Worm (Caenorhabditis elegans) whole organism, L4 larva: ENCODE results near the gene orai-1.
A peak's percentile ranks its signal among the peaks of the same experiment; 100 is the strongest.

Experiments used
- F10B5.3 ChIP-seq: sonication (generic microtip); optimal IDR thresholded peaks from 2 replicates; lab custom pipeline; 2016; ENCODE audit warnings: mild to moderate bottlenecking, missing genetic modification characterization, missing compliant biosample characterization
- F26F4.8 ChIP-seq: fragments of 200-800 bp; sonication (Bioruptor generic); conservative IDR thresholded peaks from 2 replicates; pipeline ENCODE4 v1.3.6; 2022; ENCODE audit warnings: missing genetic modification characterization, missing compliant biosample characterization
- F37D6.2 ChIP-seq: sonication (generic microtip); optimal IDR thresholded peaks from 2 replicates; lab custom pipeline; 2016; ENCODE audit warnings: mild to moderate bottlenecking, missing genetic modification characterization, missing compliant biosample characterization
- F49E8.2 ChIP-seq: sonication (generic microtip); optimal IDR thresholded peaks from 2 replicates; lab custom pipeline; 2016; ENCODE audit warnings: missing compliant biosample characterization, mild to moderate bottlenecking, missing genetic modification characterization, borderline replicate concordance
- R02D3.7 ChIP-seq: fragments of 150-350 bp; sonication (generic microtip); optimal IDR thresholded peaks from 3 replicates; lab custom pipeline; 2014; ENCODE audit warnings: missing biosample characterization, missing genetic modification characterization
- T20F7.1 ChIP-seq: fragments of 200-800 bp; sonication (Bioruptor generic); optimal IDR thresholded peaks from 2 replicates; lab custom pipeline; 2018; ENCODE audit warnings: mild to moderate bottlenecking, missing genetic modification characterization, missing compliant biosample characterization
- T26A8.4 ChIP-seq: fragments of 200-800 bp; sonication (Bioruptor generic); IDR thresholded peaks from 2 replicates; pipeline ENCODE4 v1.3.6; 2022; ENCODE audit warnings: missing genetic modification characterization, missing compliant biosample characterization
- Y105C5A.15 ChIP-seq: fragments of 200-800 bp; sonication (Bioruptor generic); IDR thresholded peaks from 2 replicates; pipeline ENCODE4 v1.3.6; 2022; ENCODE audit warnings: missing genetic modification characterization, missing compliant biosample characterization
- Y48G9A.11 ChIP-seq: fragments of 200-800 bp; sonication (Bioruptor generic); IDR thresholded peaks from 2 replicates; pipeline ENCODE4 v1.3.6; 2022; ENCODE audit warnings: missing genetic modification reagents, missing genetic modification characterization, missing compliant biosample characterization
- Y5F2A.4 ChIP-seq: fragments of 200-800 bp; sonication (Bioruptor generic); optimal IDR thresholded peaks from 2 replicates; lab custom pipeline; 2018; ENCODE audit warnings: mild to moderate bottlenecking, missing genetic modification characterization, missing compliant biosample characterization
- Y75B8A.6 ChIP-seq: fragments of 200-800 bp; sonication (Bioruptor generic); IDR thresholded peaks from 2 replicates; pipeline ENCODE4 v1.3.6; 2022; ENCODE audit warnings: missing genetic modification reagents, missing genetic modification characterization, missing compliant biosample characterization
- ZK337.2 ChIP-seq: fragments of 200-800 bp; sonication (Bioruptor generic); IDR thresholded peaks from 2 replicates; pipeline ENCODE4 v1.3.6; 2022; ENCODE audit warnings: missing genetic modification reagents, missing genetic modification characterization, missing compliant biosample characterization
- aha-1 ChIP-seq: fragments of 150-350 bp; peaks from one replicate; lab custom pipeline; 2014; ENCODE audit warnings: missing biosample characterization, missing genetic modification characterization
- aly-2 ChIP-seq: sonication (generic microtip); optimal IDR thresholded peaks from 2 replicates; lab custom pipeline; 2018; ENCODE audit warnings: missing biosample characterization, missing genetic modification characterization
- ceh-28 ChIP-seq: fragments of 150-350 bp; optimal IDR thresholded peaks from 2 replicates; lab custom pipeline; 2014; ENCODE audit warnings: missing biosample characterization, missing genetic modification reagents, missing genetic modification characterization
- ceh-62 ChIP-seq: sonication (generic microtip); optimal IDR thresholded peaks from 2 replicates; lab custom pipeline; 2017; ENCODE audit warnings: missing biosample characterization, missing genetic modification characterization
- ces-1 ChIP-seq: fragments of 150-350 bp; sonication (generic microtip); optimal IDR thresholded peaks from 4 replicates; lab custom pipeline; 2014; ENCODE audit warnings: missing biosample characterization, missing genetic modification reagents, missing genetic modification characterization
- ctbp-1 ChIP-seq: fragments of 200-800 bp; sonication (Bioruptor generic); IDR thresholded peaks from 2 replicates; pipeline ENCODE4 v1.3.6; 2022; ENCODE audit warnings: missing genetic modification reagents, missing genetic modification characterization, missing compliant biosample characterization
- daf-12 ChIP-seq: fragments of 150-350 bp; optimal IDR thresholded peaks from 2 replicates; lab custom pipeline; 2014; ENCODE audit warnings: missing biosample characterization, missing genetic modification reagents, missing genetic modification characterization
- daf-16 ChIP-seq, 3 experiments: sonication (generic microtip); optimal IDR thresholded peaks; 2 replicates each; lab custom pipeline; 2016 to 2017; ENCODE audit warnings: missing genetic modification characterization in 3 of 3, missing genetic modification reagents in 3 of 3, mild to moderate bottlenecking in 2 of 3, missing compliant biosample characterization in 2 of 3, missing biosample characterization in 1 of 3, moderate library complexity in 1 of 3
- daf-8 ChIP-seq: fragments of 200-800 bp; sonication (Bioruptor generic); IDR thresholded peaks from 2 replicates; pipeline ENCODE4 v1.3.6; 2022; ENCODE audit warnings: missing genetic modification characterization, missing compliant biosample characterization
- dmd-8 ChIP-seq: fragments of 200-800 bp; sonication (Bioruptor generic); IDR thresholded peaks from 2 replicates; pipeline ENCODE4 v1.3.6; 2022; ENCODE audit warnings: missing genetic modification characterization, missing compliant biosample characterization
- dmd-9 ChIP-seq: fragments of 200-800 bp; sonication (Bioruptor generic); IDR thresholded peaks from 2 replicates; pipeline ENCODE4 v1.3.6; 2022; ENCODE audit warnings: missing genetic modification reagents, missing genetic modification characterization, missing compliant biosample characterization
- dpl-1 ChIP-seq: fragments of 150-350 bp; optimal IDR thresholded peaks from 2 replicates; lab custom pipeline; 2014; ENCODE audit warnings: missing biosample characterization, missing genetic modification reagents, missing genetic modification characterization
- dve-1 ChIP-seq: sonication (generic microtip); optimal IDR thresholded peaks from 2 replicates; lab custom pipeline; 2017; ENCODE audit warnings: antibody characterized with exemption, mild to moderate bottlenecking, missing genetic modification characterization, missing compliant biosample characterization; ENCODE audit not compliant: insufficient read depth
- fkh-10 ChIP-seq: fragments of 150-350 bp; optimal IDR thresholded peaks from 2 replicates; lab custom pipeline; 2014; ENCODE audit warnings: missing biosample characterization, missing genetic modification reagents, missing genetic modification characterization
- hif-1 ChIP-seq, 2 experiments: sonication (generic microtip); optimal IDR thresholded peaks; 2 replicates each; lab custom pipeline; 2016 to 2017; ENCODE audit warnings: missing compliant biosample characterization in 2 of 2, missing genetic modification characterization in 2 of 2, missing genetic modification reagents in 2 of 2, missing genotype in 2 of 2, mild to moderate bottlenecking in 1 of 2
- hlh-11 ChIP-seq: fragments of 200-800 bp; sonication (Bioruptor generic); optimal IDR thresholded peaks from 2 replicates; lab custom pipeline; 2018; ENCODE audit warnings: mild to moderate bottlenecking, missing genetic modification characterization, missing compliant biosample characterization
- lin-39 ChIP-seq: fragments of 150-350 bp; optimal IDR thresholded peaks from 2 replicates; lab custom pipeline; 2014; ENCODE audit warnings: missing biosample characterization, missing genetic modification reagents, missing genetic modification characterization
- lsy-2 ChIP-seq, 2 experiments: fragments of 150-350 bp in 1 of 2; sonication (generic microtip) in 1 of 2; optimal IDR thresholded peaks; 2 replicates each; lab custom pipeline; 2014 to 2017; ENCODE audit warnings: missing biosample characterization in 2 of 2, missing genetic modification characterization in 2 of 2
- mdl-1 ChIP-seq, 2 experiments: fragments of 150-350 bp in 1 of 2; sonication (generic microtip) in 1 of 2; optimal IDR thresholded peaks; 2 replicates each; lab custom pipeline; 2014 to 2017; ENCODE audit warnings: missing biosample characterization in 2 of 2, missing genetic modification characterization in 2 of 2
- mep-1 ChIP-seq: fragments of 150-350 bp; sonication (generic microtip); optimal IDR thresholded peaks from 3 replicates; lab custom pipeline; 2014; ENCODE audit warnings: missing biosample characterization, missing genetic modification characterization
- mes-2 ChIP-seq: sonication (generic microtip); optimal IDR thresholded peaks from 2 replicates; lab custom pipeline; 2016; ENCODE audit warnings: missing genotype, mild to moderate bottlenecking, missing genetic modification characterization, missing compliant biosample characterization; ENCODE audit not compliant: poor library complexity, severe bottlenecking
- nhr-10 ChIP-seq: fragments of 150-350 bp; optimal IDR thresholded peaks from 2 replicates; lab custom pipeline; 2014; ENCODE audit warnings: missing biosample characterization, missing genetic modification characterization
- nhr-102 ChIP-seq: sonication (generic microtip); optimal IDR thresholded peaks from 2 replicates; lab custom pipeline; 2016; ENCODE audit warnings: mild to moderate bottlenecking, missing genetic modification characterization, moderate library complexity, missing compliant biosample characterization
- nhr-11 ChIP-seq: fragments of 150-350 bp; optimal IDR thresholded peaks from 2 replicates; lab custom pipeline; 2014; ENCODE audit warnings: missing biosample characterization, missing genetic modification characterization
- nhr-111 ChIP-seq: fragments of 200-800 bp; sonication (Bioruptor generic); optimal IDR thresholded peaks from 2 replicates; lab custom pipeline; 2018; ENCODE audit warnings: mild to moderate bottlenecking, missing genetic modification characterization, missing compliant biosample characterization
- nhr-237 ChIP-seq: sonication (generic microtip); optimal IDR thresholded peaks from 2 replicates; lab custom pipeline; 2017; ENCODE audit warnings: missing biosample characterization, missing genetic modification characterization
- nhr-25 ChIP-seq: sonication (generic microtip); optimal IDR thresholded peaks from 2 replicates; lab custom pipeline; 2017; ENCODE audit warnings: missing genetic modification characterization, mild to moderate bottlenecking, missing compliant biosample characterization, antibody characterized with exemption, moderate library complexity, borderline replicate concordance; ENCODE audit not compliant: insufficient read depth
- nhr-28 ChIP-seq: fragments of 150-350 bp; optimal IDR thresholded peaks from 2 replicates; lab custom pipeline; 2014; ENCODE audit warnings: missing biosample characterization, missing genetic modification characterization
- nhr-6 ChIP-seq: fragments of 150-350 bp; optimal IDR thresholded peaks from 2 replicates; lab custom pipeline; 2014; ENCODE audit warnings: missing biosample characterization, missing genetic modification characterization
- nhr-77 ChIP-seq: fragments of 150-350 bp; optimal IDR thresholded peaks from 2 replicates; lab custom pipeline; 2014; ENCODE audit warnings: missing biosample characterization, missing genetic modification characterization
- pha-4 ChIP-seq, 2 experiments: fragments of 150-350 bp in 1 of 2; fragments of 200-800 bp in 1 of 2; sonication (Bioruptor generic) in 1 of 2; IDR thresholded peaks in 1 of 2; optimal IDR thresholded peaks in 1 of 2; 2 replicates each; pipeline versions ENCODE4 v1.3.6 to Lab custom; 2014 to 2022; ENCODE audit warnings: missing genetic modification characterization in 2 of 2, missing genetic modification reagents in 2 of 2, missing biosample characterization in 1 of 2, missing compliant biosample characterization in 1 of 2
- php-3 ChIP-seq: fragments of 200-800 bp; sonication (Bioruptor generic); IDR thresholded peaks from 2 replicates; pipeline ENCODE4 v1.3.6; 2022; ENCODE audit warnings: missing genetic modification reagents, missing genetic modification characterization, missing compliant biosample characterization
- sdz-12 ChIP-seq: fragments of 200-800 bp; sonication (Bioruptor generic); optimal IDR thresholded peaks from 2 replicates; lab custom pipeline; 2018; ENCODE audit warnings: mild to moderate bottlenecking, missing genetic modification characterization, missing compliant biosample characterization
- set-16 ChIP-seq: fragments of 200-800 bp; sonication (Bioruptor generic); IDR thresholded peaks from 2 replicates; pipeline ENCODE4 v1.3.6; 2022; ENCODE audit warnings: missing genetic modification reagents, missing genetic modification characterization, missing compliant biosample characterization
- skn-1 ChIP-seq: fragments of 150-350 bp; optimal IDR thresholded peaks from 2 replicates; lab custom pipeline; 2014; ENCODE audit warnings: missing biosample characterization, missing genetic modification characterization
- unc-39 ChIP-seq: sonication (generic microtip); optimal IDR thresholded peaks from 2 replicates; lab custom pipeline; 2017; ENCODE audit warnings: missing biosample characterization, missing genetic modification characterization
- zfp-3 ChIP-seq: fragments of 200-800 bp; sonication (Bioruptor generic); conservative IDR thresholded peaks from 2 replicates; pipeline ENCODE4 v1.3.6; 2022; ENCODE audit warnings: missing genetic modification reagents, missing genetic modification characterization, missing compliant biosample characterization
- zip-11 ChIP-seq: fragments of 200-800 bp; sonication (Bioruptor generic); IDR thresholded peaks from 2 replicates; pipeline ENCODE4 v1.3.6; 2022; ENCODE audit warnings: missing genetic modification characterization, missing compliant biosample characterization
- ztf-11 ChIP-seq: fragments of 150-350 bp; optimal IDR thresholded peaks from 2 replicates; lab custom pipeline; 2014; ENCODE audit warnings: missing biosample characterization, missing genetic modification characterization

Gene orai-1

DNA sequence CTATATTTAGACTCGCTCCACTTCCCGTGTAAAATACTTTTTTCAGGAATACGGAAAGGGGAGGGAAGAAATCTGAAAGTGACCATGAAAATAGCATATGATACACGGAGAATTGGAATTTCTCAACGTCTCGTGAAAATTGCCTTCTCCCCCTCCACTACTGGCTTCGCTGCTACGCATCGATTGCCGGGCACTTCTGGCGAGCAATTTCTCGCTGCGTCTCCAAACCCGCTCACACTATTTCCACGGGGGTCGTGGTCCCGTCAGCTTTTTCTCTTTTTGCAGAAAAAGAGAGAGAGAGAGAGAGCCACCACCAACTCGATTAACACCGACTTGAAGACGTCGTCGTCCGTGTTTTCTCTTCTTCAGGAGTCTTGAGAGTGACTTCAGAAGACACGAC lies 24.4 kb downstream of the orai-1 start (continued):
- TF ChIP-seq daf-8 (GFP tag; lab: Robert Waterston, UW): no peak
- TF ChIP-seq Y48G9A.11 (GFP tag; lab: Robert Waterston, UW): no peak
- no peak for TF ChIP-seq T26A8.4
- TF ChIP-seq F26F4.8 (GFP tag; lab: Robert Waterston, UW): no peak
- peak in 1 of 2 experiments; percentile 64 for TF ChIP-seq mdl-1 (tag; optimal IDR thresholded peaks at IDR 0.05; lab: Kevin White, UChicago)
- TF ChIP-seq dmd-9: no peak
- no peak for TF ChIP-seq Y105C5A.15 (GFP tag; lab: Robert Waterston, UW)
- no peak for TF ChIP-seq daf-16 (GFP tag; optimal IDR thresholded peaks at IDR 0.05; lab: Kevin White, UChicago)
- TF ChIP-seq daf-16 (tag; optimal IDR thresholded peaks at IDR 0.05; lab: Kevin White, UChicago): no peak
- TF ChIP-seq lin-39: no peak
- TF ChIP-seq nhr-102 (tag; lab: Kevin White, UChicago): no peak
- no peak for TF ChIP-seq nhr-111
- no peak for TF ChIP-seq ZK337.2 (GFP tag; lab: Robert Waterston, UW)
- peak; percentile 71 for TF ChIP-seq ces-1 (GFP tag; lab: Kevin White, UChicago)
- TF ChIP-seq Y5F2A.4: no peak
- no peak for TF ChIP-seq php-3
- TF ChIP-seq nhr-10 (tag; lab: Kevin White, UChicago): no peak
- TF ChIP-seq zip-11: no peak
- peak in 1 of 2 experiments; percentile 65 for TF ChIP-seq lsy-2 (tag; optimal IDR thresholded peaks at IDR 0.05; lab: Kevin White, UChicago)
- no peak for TF ChIP-seq mes-2 (tag; lab: Kevin White, UChicago)
- TF ChIP-seq sdz-12 (GFP tag; lab: Kevin White, UChicago): no peak
- TF ChIP-seq dpl-1 (GFP tag; lab: Kevin White, UChicago): no peak
- no peak for TF ChIP-seq nhr-28 (tag; lab: Kevin White, UChicago)
- TF ChIP-seq F49E8.2 (tag; lab: Kevin White, UChicago): no peak
- no peak for TF ChIP-seq aha-1
- no peak for TF ChIP-seq unc-39 (tag; lab: Kevin White, UChicago)
- no peak for TF ChIP-seq dmd-8 (GFP tag; lab: Robert Waterston, UW)
- peak; percentile 62 for TF ChIP-seq mep-1 (tag; lab: Kevin White, UChicago)
- TF ChIP-seq dve-1 (tag; lab: Kevin White, UChicago): no peak
- TF ChIP-seq F10B5.3 (tag; lab: Kevin White, UChicago): no peak
- TF ChIP-seq fkh-10: peak; percentile 77
- no peak for TF ChIP-seq nhr-25 (tag; lab: Kevin White, UChicago)
- TF ChIP-seq R02D3.7 (tag; lab: Kevin White, UChicago): no peak
- TF ChIP-seq nhr-237 (tag; lab: Kevin White, UChicago): no peak
- TF ChIP-seq set-16: peak; percentile 63
- TF ChIP-seq daf-12 (tag; lab: Kevin White, UChicago): no peak
- TF ChIP-seq nhr-11 (tag; lab: Kevin White, UChicago): peak; percentile 51
- peak in 1 of 2 experiments; percentile 35 for TF ChIP-seq hif-1 (tag; optimal IDR thresholded peaks at IDR 0.05; lab: Kevin White, UChicago)
- TF ChIP-seq T20F7.1: no peak
- no peak for TF ChIP-seq aly-2 (tag; lab: Kevin White, UChicago)
- no peak for TF ChIP-seq skn-1 (tag; lab: Kevin White, UChicago)
- no peak for TF ChIP-seq nhr-77 (tag; lab: Kevin White, UChicago)
- no peak for TF ChIP-seq ztf-11
- no peak for TF ChIP-seq ceh-62 (tag; lab: Kevin White, UChicago)
- TF ChIP-seq ctbp-1 (GFP tag; lab: Robert Waterston, UW): peak; percentile 77
- peak; percentile 61 for TF ChIP-seq F37D6.2 (tag; lab: Kevin White, UChicago)
- no peak for TF ChIP-seq ceh-28 (tag; lab: Kevin White, UChicago)
- TF ChIP-seq hlh-11 (tag; lab: Kevin White, UChicago): peak; percentile 30
- TF ChIP-seq Y75B8A.6 (GFP tag; lab: Robert Waterston, UW): no peak
- TF ChIP-seq nhr-6 (tag; lab: Kevin White, UChicago): no peak
- no peak for TF ChIP-seq zfp-3
- TF ChIP-seq pha-4 (GFP tag; IDR thresholded peaks at IDR 0.05; lab: Robert Waterston, UW): no peak
- TF ChIP-seq pha-4 (tag; optimal IDR thresholded peaks at IDR 0.05; lab: Kevin White, UChicago): no peak
